Fruit fly (Drosophila melanogaster): ENCODE measurements around the gene LSm3.
A peak's percentile ranks its signal among the peaks of the same experiment; 100 is the strongest.

LSm3 gene

DNA sequence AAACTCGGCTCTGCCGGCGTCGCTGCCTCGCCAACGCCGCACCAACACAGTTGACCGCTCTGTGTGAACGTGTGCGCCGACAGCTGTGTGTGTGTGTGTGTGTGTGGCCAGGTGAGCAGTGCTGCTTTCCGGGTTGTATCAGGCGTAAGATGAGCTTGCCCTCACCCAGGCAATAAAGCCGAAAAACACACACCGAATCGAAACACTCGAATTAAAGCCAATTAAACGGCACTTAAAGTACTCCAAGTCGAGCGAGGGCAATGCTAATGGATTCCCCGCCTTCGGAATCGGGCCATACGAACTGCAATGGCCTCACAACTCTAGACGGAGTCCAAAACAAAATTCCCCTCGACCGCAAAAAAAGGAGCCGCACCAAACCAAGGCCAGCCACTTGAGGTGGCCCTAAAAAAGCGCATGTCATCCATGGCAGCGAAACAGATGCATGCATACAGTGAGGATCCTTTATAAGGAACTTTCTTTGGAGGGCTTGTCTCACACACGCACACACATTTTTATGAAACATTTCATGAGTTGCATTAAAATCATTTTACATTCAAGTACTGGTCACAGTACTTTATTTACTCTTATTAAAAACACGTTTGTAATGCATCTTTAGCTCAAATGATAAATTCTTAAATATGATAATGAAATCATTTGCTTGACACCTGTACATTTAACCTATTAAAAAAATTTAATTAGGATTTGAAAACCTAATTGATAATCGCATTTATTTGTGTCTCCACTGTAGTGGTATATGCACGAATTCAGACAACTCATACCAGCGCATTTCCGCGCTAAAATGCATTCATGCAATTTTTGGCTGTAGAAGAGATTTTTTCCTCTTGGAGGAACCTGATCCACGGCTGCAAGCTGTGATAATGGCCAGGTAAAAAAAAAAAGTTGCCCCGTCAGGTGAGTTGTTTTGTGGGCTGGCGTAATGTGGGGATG is 47.3 kb upstream of the LSm3 start:
- peak; percentile 82 for TF ChIP-seq CG32264 (GFP tag; optimal IDR thresholded peaks at IDR 0.05)
- no peak for TF ChIP-seq Hr83 (GFP tag; optimal IDR thresholded peaks at IDR 0.05; ENCODE audit: poor library complexity, severe bottlenecking)
- TF ChIP-seq br (GFP tag; optimal IDR thresholded peaks at IDR 0.05), result peak; percentile 91
- TF ChIP-seq dsf (GFP tag; optimal IDR thresholded peaks at IDR 0.05; ENCODE audit: borderline replicate concordance), result peak; percentile 50
- TF ChIP-seq dmrt93B (GFP tag; optimal IDR thresholded peaks at IDR 0.05), result peak; percentile 86
- TF ChIP-seq CrebA (GFP tag; optimal IDR thresholded peaks at IDR 0.05; ENCODE audit: borderline replicate concordance), result no peak
- TF ChIP-seq Sp1 (GFP tag; optimal IDR thresholded peaks at IDR 0.05), result peak; percentile 96
- TF ChIP-seq fru (GFP tag; optimal IDR thresholded peaks at IDR 0.05), result peak; percentile 94
- TF ChIP-seq ey (GFP tag; optimal IDR thresholded peaks at IDR 0.05), result peak; percentile 95
- TF ChIP-seq lola (GFP tag; optimal IDR thresholded peaks at IDR 0.05), result no peak
- TF ChIP-seq sv (GFP tag; optimal IDR thresholded peaks at IDR 0.05), result no peak
- peak; percentile 92 for TF ChIP-seq h (GFP tag; optimal IDR thresholded peaks at IDR 0.05)
- no peak for TF ChIP-seq Myc (optimal IDR thresholded peaks at IDR 0.05)
- TF ChIP-seq Hr78 (GFP tag; optimal IDR thresholded peaks at IDR 0.05), result no peak
- peak; percentile 96 for TF ChIP-seq HLH106 (tag; optimal IDR thresholded peaks at IDR 0.05)
- TF ChIP-seq dl (GFP tag; optimal IDR thresholded peaks at IDR 0.05; ENCODE audit: insufficient read depth in 1 of 2, partially characterized antibody in 2 of 2), result peak in 1 of 2 experiments; percentile 37
- peak; percentile 93 for TF ChIP-seq OdsH (GFP tag; optimal IDR thresholded peaks at IDR 0.05)
- peak; percentile 66 for TF ChIP-seq Vsx2 (GFP tag; optimal IDR thresholded peaks at IDR 0.05; ENCODE audit: partially characterized antibody)
- no peak for TF ChIP-seq usp (GFP tag; optimal IDR thresholded peaks at IDR 0.05)
- peak; percentile 75 to 94 for TF ChIP-seq foxo (GFP tag; optimal IDR thresholded peaks at IDR 0.05)
- TF ChIP-seq sage (GFP tag; optimal IDR thresholded peaks at IDR 0.05), result peak; percentile 85
- no peak for TF ChIP-seq jim (GFP tag; optimal IDR thresholded peaks at IDR 0.05)
- TF ChIP-seq Mio (GFP tag; optimal IDR thresholded peaks at IDR 0.05), result peak; percentile 17
- no peak for TF ChIP-seq tai (GFP tag; optimal IDR thresholded peaks at IDR 0.05)
- TF ChIP-seq Rel (GFP tag; optimal IDR thresholded peaks at IDR 0.05), result peak; percentile 89
- TF ChIP-seq Rel (tag; optimal IDR thresholded peaks at IDR 0.05), result peak; percentile 94
- TF ChIP-seq GATAd (GFP tag; optimal IDR thresholded peaks at IDR 0.05), result no peak
- peak; percentile 15 for TF ChIP-seq Dif (GFP tag; optimal IDR thresholded peaks at IDR 0.05; ENCODE audit: partially characterized antibody)
- no peak for TF ChIP-seq N (GFP tag; optimal IDR thresholded peaks at IDR 0.05)
- peak; percentile 85 for TF ChIP-seq Hnf4 (GFP tag; optimal IDR thresholded peaks at IDR 0.05)
- TF ChIP-seq pan (optimal IDR thresholded peaks at IDR 0.05), result no peak
- TF ChIP-seq brk (GFP tag; optimal IDR thresholded peaks at IDR 0.05), result peak; percentile 77
- TF ChIP-seq Abd-B (GFP tag; optimal IDR thresholded peaks at IDR 0.05), result no peak
- peak; percentile 84 for TF ChIP-seq Jra (GFP tag; optimal IDR thresholded peaks at IDR 0.05)
- no peak for TF ChIP-seq Dfd (GFP tag; optimal IDR thresholded peaks at IDR 0.05)
- TF ChIP-seq psq (GFP tag; optimal IDR thresholded peaks at IDR 0.05), result peak; percentile 86
- peak; percentile 96 for TF ChIP-seq woc (GFP tag; optimal IDR thresholded peaks at IDR 0.05)
- TF ChIP-seq rgr (GFP tag; optimal IDR thresholded peaks at IDR 0.05), result peak; percentile 88
- peak; percentile 90 for TF ChIP-seq CG9705 (GFP tag; optimal IDR thresholded peaks at IDR 0.05)

DNA sequence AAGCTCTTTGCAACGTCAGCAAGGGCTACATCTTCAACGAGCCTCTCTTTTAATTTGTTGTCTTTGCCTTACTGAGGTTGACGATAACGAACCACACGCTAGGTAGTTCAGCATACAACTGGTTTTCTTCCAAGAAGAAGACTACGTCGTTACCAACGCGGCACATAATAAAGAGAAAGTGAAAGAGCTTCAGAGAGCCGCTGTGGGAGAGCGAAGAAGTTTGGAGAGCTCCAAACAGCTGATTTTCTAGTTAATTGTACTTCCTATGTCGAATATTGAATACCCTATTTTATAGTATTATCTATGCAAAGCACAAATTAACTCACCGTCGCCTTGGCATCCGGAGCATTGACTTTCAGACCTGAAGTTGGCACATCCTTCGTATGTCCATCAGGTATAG is 40.7 kb upstream of the LSm3 start:
- TF ChIP-seq jim (GFP tag; optimal IDR thresholded peaks at IDR 0.05) (no peak), dmrt93B (GFP tag; optimal IDR thresholded peaks at IDR 0.05) (no peak), Sp1 (GFP tag; optimal IDR thresholded peaks at IDR 0.05) (no peak), Dif (GFP tag; optimal IDR thresholded peaks at IDR 0.05; ENCODE audit: partially characterized antibody) (peak; percentile 52), usp (GFP tag; optimal IDR thresholded peaks at IDR 0.05) (no peak), rgr (GFP tag; optimal IDR thresholded peaks at IDR 0.05) (no peak), pan (optimal IDR thresholded peaks at IDR 0.05) (no peak), woc (GFP tag; optimal IDR thresholded peaks at IDR 0.05) (peak; percentile 41), dl (GFP tag; optimal IDR thresholded peaks at IDR 0.05; ENCODE audit: insufficient read depth in 1 of 2, partially characterized antibody in 2 of 2) (peak; percentile 13 to 54), Jra (GFP tag; optimal IDR thresholded peaks at IDR 0.05) (no peak), Vsx2 (GFP tag; optimal IDR thresholded peaks at IDR 0.05; ENCODE audit: partially characterized antibody) (peak; percentile 17), Hr83 (GFP tag; optimal IDR thresholded peaks at IDR 0.05; ENCODE audit: poor library complexity, severe bottlenecking) (no peak), Abd-B (GFP tag; optimal IDR thresholded peaks at IDR 0.05) (no peak)

Data from whole organism, wandering third instar larva.